Worm (Caenorhabditis elegans) whole organism, mixed stage, embryonic: ENCODE data around the gene C39D10.2.

Experiments used
- M03D4.4 ChIP-seq: sonication (generic microtip); optimal IDR thresholded peaks from 2 replicates; lab custom pipeline; 2017; ENCODE audit warnings: mild to moderate bottlenecking, missing genetic modification characterization, missing compliant biosample characterization
- bed-3 ChIP-seq: fragments of 200-800 bp; sonication (Bioruptor generic); optimal IDR thresholded peaks from 3 replicates; lab custom pipeline; 2018; ENCODE audit warnings: mild to moderate bottlenecking, missing genetic modification characterization, moderate library complexity, missing compliant biosample characterization
- ceh-39 ChIP-seq: fragments of 150-350 bp; optimal IDR thresholded peaks from 2 replicates; lab custom pipeline; 2014; ENCODE audit warnings: missing biosample characterization, missing genetic modification characterization
- ceh-83 ChIP-seq: fragments of 200-800 bp; sonication (Bioruptor generic); optimal IDR thresholded peaks from 2 replicates; lab custom pipeline; 2018; ENCODE audit warnings: mild to moderate bottlenecking, missing genetic modification characterization, missing compliant biosample characterization
- ces-1 ChIP-seq: fragments of 150-350 bp; optimal IDR thresholded peaks from 2 replicates; lab custom pipeline; 2014; ENCODE audit warnings: missing biosample characterization, missing genetic modification reagents, missing genetic modification characterization
- cnd-1 ChIP-seq: fragments of 200-800 bp; sonication (Bioruptor generic); optimal IDR thresholded peaks from 2 replicates; lab custom pipeline; 2018; ENCODE audit warnings: mild to moderate bottlenecking, missing genetic modification characterization, missing compliant biosample characterization
- drap-1 ChIP-seq: fragments of 200-800 bp; sonication (Bioruptor generic); optimal IDR thresholded peaks from 3 replicates; lab custom pipeline; 2018; ENCODE audit warnings: mild to moderate bottlenecking, missing genetic modification characterization, missing compliant biosample characterization
- elt-1 ChIP-seq: sonication (generic microtip); optimal IDR thresholded peaks from 2 replicates; lab custom pipeline; 2017; ENCODE audit warnings: missing genetic modification characterization, mild to moderate bottlenecking, missing compliant biosample characterization, antibody characterized with exemption, moderate library complexity, borderline replicate concordance; ENCODE audit not compliant: insufficient read depth
- elt-3 ChIP-seq: fragments of 150-350 bp; optimal IDR thresholded peaks from 2 replicates; lab custom pipeline; 2014; ENCODE audit warnings: missing biosample characterization, missing genetic modification characterization
- flh-1 ChIP-seq: fragments of 200-800 bp; sonication (Bioruptor generic); optimal IDR thresholded peaks from 2 replicates; lab custom pipeline; 2018; ENCODE audit warnings: mild to moderate bottlenecking, missing genetic modification characterization, moderate library complexity, missing compliant biosample characterization
- ham-2 ChIP-seq: fragments of 200-800 bp; sonication (Bioruptor generic); optimal IDR thresholded peaks from 2 replicates; lab custom pipeline; 2018; ENCODE audit warnings: mild to moderate bottlenecking, missing genetic modification characterization, missing compliant biosample characterization
- hlh-1 ChIP-seq: fragments of 150-350 bp; optimal IDR thresholded peaks from 2 replicates; lab custom pipeline; 2014; ENCODE audit warnings: missing biosample characterization, missing genetic modification reagents, missing genetic modification characterization
- lin-13 ChIP-seq: fragments of 150-350 bp; optimal IDR thresholded peaks from 2 replicates; lab custom pipeline; 2014; ENCODE audit warnings: missing biosample characterization, missing genetic modification characterization
- lin-32 ChIP-seq: fragments of 200-800 bp; sonication (Bioruptor generic); optimal IDR thresholded peaks from 2 replicates; lab custom pipeline; 2018; ENCODE audit warnings: mild to moderate bottlenecking, missing genetic modification characterization, missing compliant biosample characterization
- lsy-2 ChIP-seq: fragments of 150-350 bp; optimal IDR thresholded peaks from 2 replicates; lab custom pipeline; 2014; ENCODE audit warnings: missing biosample characterization, missing genetic modification characterization
- mab-5 ChIP-seq: fragments of 150-350 bp; optimal IDR thresholded peaks from 2 replicates; lab custom pipeline; 2014; ENCODE audit warnings: missing biosample characterization, missing genetic modification characterization
- mep-1 ChIP-seq: fragments of 150-350 bp; optimal IDR thresholded peaks from 2 replicates; lab custom pipeline; 2017; ENCODE audit warnings: missing biosample characterization, missing genetic modification reagents, missing genetic modification characterization, inconsistent platforms
- mls-2 ChIP-seq: sonication (generic microtip); optimal IDR thresholded peaks from 2 replicates; lab custom pipeline; 2016; ENCODE audit warnings: mild to moderate bottlenecking, missing genetic modification characterization, moderate library complexity, missing compliant biosample characterization
- nhr-12 ChIP-seq: fragments of 150-350 bp; optimal IDR thresholded peaks from 2 replicates; lab custom pipeline; 2014; ENCODE audit warnings: missing biosample characterization, missing genetic modification characterization
- nhr-2 ChIP-seq: fragments of 150-350 bp; optimal IDR thresholded peaks from 2 replicates; lab custom pipeline; 2014; ENCODE audit warnings: missing biosample characterization, missing genetic modification characterization
- nhr-237 ChIP-seq: fragments of 150-350 bp; optimal IDR thresholded peaks from 2 replicates; lab custom pipeline; 2014; ENCODE audit warnings: missing biosample characterization, missing genetic modification characterization
- nhr-28 ChIP-seq: fragments of 150-350 bp; optimal IDR thresholded peaks from 2 replicates; lab custom pipeline; 2014; ENCODE audit warnings: missing biosample characterization, missing genetic modification characterization
- nhr-76 ChIP-seq: sonication (generic microtip); optimal IDR thresholded peaks from 2 replicates; lab custom pipeline; 2017; ENCODE audit warnings: missing biosample characterization, missing genetic modification characterization
- sem-2 ChIP-seq: fragments of 200-800 bp; sonication (Bioruptor generic); optimal IDR thresholded peaks from 2 replicates; lab custom pipeline; 2018; ENCODE audit warnings: mild to moderate bottlenecking, missing genetic modification characterization, missing compliant biosample characterization
- snpc-4 ChIP-seq: fragments of 150-350 bp; optimal IDR thresholded peaks from 2 replicates; lab custom pipeline; 2014; ENCODE audit warnings: missing biosample characterization, missing genetic modification characterization
- sptf-1 ChIP-seq: sonication (generic microtip); optimal IDR thresholded peaks from 2 replicates; lab custom pipeline; 2017; ENCODE audit warnings: mild to moderate bottlenecking, missing genetic modification characterization, moderate library complexity, missing compliant biosample characterization
- tbx-8 ChIP-seq: fragments of 200-800 bp; sonication (Bioruptor generic); optimal IDR thresholded peaks from 2 replicates; lab custom pipeline; 2018; ENCODE audit warnings: mild to moderate bottlenecking, missing genetic modification characterization, moderate library complexity, missing compliant biosample characterization
- unc-120 ChIP-seq: sonication (generic microtip); optimal IDR thresholded peaks from 2 replicates; lab custom pipeline; 2017; ENCODE audit warnings: missing genetic modification characterization, missing compliant biosample characterization; ENCODE audit not compliant: poor library complexity, severe bottlenecking
- unc-39 ChIP-seq: fragments of 150-350 bp; optimal IDR thresholded peaks from 2 replicates; lab custom pipeline; 2014; ENCODE audit warnings: missing biosample characterization, missing genetic modification characterization
- unc-62 ChIP-seq: fragments of 150-350 bp; optimal IDR thresholded peaks from 2 replicates; lab custom pipeline; 2014; ENCODE audit warnings: missing biosample characterization, missing genetic modification reagents, missing genetic modification characterization
- ztf-11 ChIP-seq: fragments of 150-350 bp; optimal IDR thresholded peaks from 2 replicates; lab custom pipeline; 2014; ENCODE audit warnings: missing biosample characterization, missing genetic modification characterization

C39D10.2 gene

DNA sequence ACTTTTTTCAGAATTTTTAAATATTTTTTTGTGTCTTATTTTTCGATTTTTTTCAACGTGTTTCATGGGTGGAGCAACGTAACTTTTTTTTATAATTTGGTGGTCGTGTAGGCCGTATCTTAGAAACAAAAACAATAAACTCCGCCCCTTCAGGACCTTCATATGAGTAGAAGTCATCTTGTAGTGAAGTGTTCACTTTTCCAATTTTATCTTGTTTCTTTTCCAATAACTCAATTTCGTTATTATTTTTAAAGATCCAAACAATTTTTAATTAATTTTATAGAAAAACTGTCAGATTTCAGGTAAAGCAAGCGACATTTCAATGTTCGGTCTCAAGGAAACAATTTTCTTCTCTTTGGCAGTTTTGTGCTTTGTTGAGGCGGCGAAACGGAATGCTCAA, at the start of gene C39D10.2:
Gene C39D10.2, plus strand, starts transcription at position 301 of the 400 bp plus-strand sequence.
- no peak for TF ChIP-seq ces-1 (GFP tag; lab: Kevin White, UChicago)
- TF ChIP-seq lsy-2, result no peak
- no peak for TF ChIP-seq ceh-39 (tag; lab: Kevin White, UChicago)
- no peak for TF ChIP-seq mep-1 (tag; lab: Kevin White, UChicago)
- TF ChIP-seq nhr-237 (tag; lab: Kevin White, UChicago), result no peak
- no peak for TF ChIP-seq ztf-11 (tag; lab: Kevin White, UChicago)
- no peak for TF ChIP-seq flh-1 (GFP tag; lab: Kevin White, UChicago)
- TF ChIP-seq nhr-2 (tag; lab: Kevin White, UChicago), result no peak
- TF ChIP-seq mab-5 (tag; lab: Kevin White, UChicago), result no peak
- no peak for TF ChIP-seq elt-3
- TF ChIP-seq elt-1 (tag; lab: Kevin White, UChicago), result no peak
- TF ChIP-seq ceh-83 (GFP tag; lab: Kevin White, UChicago), result no peak
- no peak for TF ChIP-seq nhr-76
- no peak for TF ChIP-seq unc-39
- TF ChIP-seq drap-1, result no peak
- TF ChIP-seq sptf-1 (tag; lab: Kevin White, UChicago), result no peak
- TF ChIP-seq mls-2, result no peak
- TF ChIP-seq sem-2 (GFP tag; lab: Kevin White, UChicago), result no peak

DNA sequence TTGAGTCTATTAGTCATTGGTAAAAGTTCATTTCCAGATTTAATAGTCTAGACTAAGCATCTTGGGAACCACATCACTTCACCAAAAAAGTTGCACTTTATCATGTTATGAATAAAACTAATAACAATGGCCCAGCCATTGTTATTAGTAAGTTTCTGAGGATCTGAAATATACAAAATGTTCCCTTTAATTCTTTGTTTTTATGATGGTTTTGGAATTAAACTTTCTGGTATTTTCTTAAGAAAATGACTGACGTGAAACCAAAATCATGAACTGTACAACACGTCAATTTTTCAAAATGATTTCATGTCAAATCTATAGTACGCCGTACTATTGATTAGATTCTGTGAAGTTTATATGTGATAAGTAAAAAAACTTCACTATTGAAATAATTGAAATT, 49.0 kb upstream of the C39D10.2 start:
- TF ChIP-seq sptf-1 (tag; lab: Kevin White, UChicago) (no peak), flh-1 (GFP tag; lab: Kevin White, UChicago) (no peak), nhr-237 (tag; lab: Kevin White, UChicago) (no peak), nhr-2 (tag; lab: Kevin White, UChicago) (no peak), lsy-2 (no peak), unc-120 (tag; lab: Kevin White, UChicago) (no peak)

ce11 chrX:7842241-7842640, 46.8 kb upstream of the C39D10.2 start, which contains the start of gene idpp-11:
Gene idpp-11, plus strand, starts transcription at chrX:7842541.
- no peak for TF ChIP-seq cnd-1 (tag; lab: Kevin White, UChicago)
- no peak for TF ChIP-seq bed-3
- TF ChIP-seq elt-1 (tag; lab: Kevin White, UChicago), result no peak
- no peak for TF ChIP-seq mls-2
- no peak for TF ChIP-seq ceh-83 (GFP tag; lab: Kevin White, UChicago)
- TF ChIP-seq snpc-4, result no peak
- TF ChIP-seq hlh-1 (tag; lab: Kevin White, UChicago), result no peak
- no peak for TF ChIP-seq lin-13 (tag; lab: Kevin White, UChicago)
- no peak for TF ChIP-seq unc-62 (GFP tag; lab: Kevin White, UChicago)
- TF ChIP-seq unc-39, result no peak
- TF ChIP-seq sptf-1 (tag; lab: Kevin White, UChicago), result no peak
- TF ChIP-seq sem-2 (GFP tag; lab: Kevin White, UChicago), result no peak
- TF ChIP-seq mep-1 (tag; lab: Kevin White, UChicago), result no peak
- TF ChIP-seq nhr-2 (tag; lab: Kevin White, UChicago), result no peak
- TF ChIP-seq mab-5 (tag; lab: Kevin White, UChicago), result no peak
- no peak for TF ChIP-seq M03D4.4 (tag; lab: Kevin White, UChicago)
- TF ChIP-seq lin-32 (GFP tag; lab: Kevin White, UChicago), result no peak
- no peak for TF ChIP-seq drap-1
- TF ChIP-seq unc-120 (tag; lab: Kevin White, UChicago), result no peak
- TF ChIP-seq ham-2 (GFP tag; lab: Kevin White, UChicago), result no peak

DNA sequence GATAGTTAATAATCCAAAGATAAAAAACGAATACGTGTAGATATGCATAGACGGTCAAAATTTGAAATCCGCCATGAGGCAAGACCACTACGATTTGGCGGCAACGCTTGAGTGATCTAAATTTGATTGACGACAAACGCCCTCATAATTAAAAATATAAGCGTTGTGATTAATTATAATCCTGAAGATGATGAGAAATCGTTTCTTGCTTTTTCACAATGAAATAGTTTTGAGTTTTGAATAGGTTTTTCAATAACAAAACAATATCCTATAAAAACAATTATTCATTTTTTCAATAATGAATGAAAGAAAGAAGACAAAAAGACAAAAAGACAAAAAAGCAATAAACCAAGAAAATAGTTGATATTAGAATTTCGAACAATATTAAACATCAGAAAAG, 41.6 kb upstream of the C39D10.2 start, which contains the start of gene C54D2.6:
Gene C54D2.6, minus strand, starts transcription at position 101 of the 400 bp plus-strand sequence.
- TF ChIP-seq mab-5 (tag; lab: Kevin White, UChicago) (no peak), sptf-1 (tag; lab: Kevin White, UChicago) (no peak), nhr-2 (tag; lab: Kevin White, UChicago) (no peak), nhr-12 (tag; lab: Kevin White, UChicago) (no peak), drap-1 (no peak), nhr-76 (no peak), cnd-1 (tag; lab: Kevin White, UChicago) (no peak), mep-1 (tag; lab: Kevin White, UChicago) (no peak), tbx-8 (GFP tag; lab: Kevin White, UChicago) (no peak), flh-1 (GFP tag; lab: Kevin White, UChicago) (no peak), mls-2 (no peak), unc-39 (no peak), hlh-1 (tag; lab: Kevin White, UChicago) (no peak)

DNA sequence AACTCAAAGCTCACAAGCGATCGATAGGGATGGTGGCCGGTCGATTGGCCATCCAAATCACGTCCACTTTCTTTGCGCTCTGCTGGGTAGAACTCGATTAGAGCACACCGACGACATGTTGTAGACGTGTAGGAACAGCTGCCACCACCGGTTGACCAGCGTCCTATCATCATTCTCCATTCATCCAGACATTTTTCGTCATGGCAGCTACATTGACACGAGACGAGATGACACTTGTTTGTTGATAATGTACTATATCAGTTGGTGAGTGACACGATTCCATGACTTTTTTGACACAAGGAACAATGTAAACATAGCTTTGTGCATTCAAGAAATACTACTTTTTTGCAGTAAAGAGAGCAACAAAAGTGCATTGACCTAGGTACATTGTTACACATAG, 22.5 kb upstream of the C39D10.2 start:
- no peak for TF ChIP-seq nhr-28 (tag; lab: Kevin White, UChicago)
- peak; percentile 7 for TF ChIP-seq unc-120 (tag; lab: Kevin White, UChicago)
- no peak for TF ChIP-seq cnd-1 (tag; lab: Kevin White, UChicago)
- peak; percentile 82 for TF ChIP-seq hlh-1 (tag; lab: Kevin White, UChicago)
